Worm (Caenorhabditis elegans) whole organism, L3 larva: ENCODE data around the gene D1054.1.

Source experiments
- ama-1 ChIP-seq: fragments of 150-350 bp; optimal IDR thresholded peaks from 2 replicates; lab custom pipeline; 2018
- ceh-82 ChIP-seq: fragments of 150-350 bp; optimal IDR thresholded peaks from 2 replicates; lab custom pipeline; 2014; ENCODE audit warnings: missing biosample characterization, missing genetic modification characterization
- ceh-9 ChIP-seq: sonication (generic microtip); optimal IDR thresholded peaks from 2 replicates; lab custom pipeline; 2018; ENCODE audit warnings: missing biosample characterization, missing genetic modification characterization
- elt-1 ChIP-seq: fragments of 150-350 bp; optimal IDR thresholded peaks from 2 replicates; lab custom pipeline; 2014; ENCODE audit warnings: missing biosample characterization, missing genetic modification characterization
- elt-2 ChIP-seq: sonication (generic microtip); optimal IDR thresholded peaks from 2 replicates; lab custom pipeline; 2016; ENCODE audit warnings: missing genetic modification reagents, mild to moderate bottlenecking, missing genetic modification characterization, missing compliant biosample characterization
- eor-1 ChIP-seq, 2 experiments: fragments of 150-350 bp; optimal IDR thresholded peaks; 2 replicates each; lab custom pipeline; 2014 to 2018; ENCODE audit warnings: missing biosample characterization in 2 of 2, missing genetic modification characterization in 2 of 2
- fkh-2 ChIP-seq: fragments of 150-350 bp; optimal IDR thresholded peaks from 2 replicates; lab custom pipeline; 2014; ENCODE audit warnings: missing biosample characterization, missing genetic modification reagents, missing genetic modification characterization
- fos-1 ChIP-seq: fragments of 150-350 bp; optimal IDR thresholded peaks from 2 replicates; lab custom pipeline; 2014; ENCODE audit warnings: missing biosample characterization, missing genetic modification characterization
- jun-1 ChIP-seq: fragments of 150-350 bp; optimal IDR thresholded peaks from 2 replicates; lab custom pipeline; 2014; ENCODE audit warnings: missing biosample characterization, missing genetic modification reagents, missing genetic modification characterization
- mml-1 ChIP-seq: fragments of 150-350 bp; sonication (generic microtip); optimal IDR thresholded peaks from 3 replicates; lab custom pipeline; 2014; ENCODE audit warnings: missing biosample characterization, missing genetic modification characterization
- nfya-1 ChIP-seq: sonication (generic microtip); optimal IDR thresholded peaks from 2 replicates; lab custom pipeline; 2017; ENCODE audit warnings: missing genetic modification characterization, mild to moderate bottlenecking, missing compliant biosample characterization, antibody characterized with exemption, moderate library complexity; ENCODE audit not compliant: insufficient read depth
- nhr-11 ChIP-seq: fragments of 150-350 bp; optimal IDR thresholded peaks from 2 replicates; lab custom pipeline; 2014; ENCODE audit warnings: missing biosample characterization, missing genetic modification characterization
- nhr-43 ChIP-seq: sonication (generic microtip); optimal IDR thresholded peaks from 2 replicates; lab custom pipeline; 2016; ENCODE audit warnings: mild to moderate bottlenecking, missing genetic modification characterization, missing compliant biosample characterization; ENCODE audit not compliant: poor library complexity, severe bottlenecking
- nhr-67 ChIP-seq: fragments of 150-350 bp; optimal IDR thresholded peaks from 2 replicates; lab custom pipeline; 2014; ENCODE audit warnings: missing biosample characterization, missing genetic modification characterization
- pha-4 ChIP-seq: fragments of 150-350 bp; optimal IDR thresholded peaks from 2 replicates; lab custom pipeline; 2014; ENCODE audit warnings: missing biosample characterization, missing genetic modification reagents, missing genetic modification characterization
- pqm-1 ChIP-seq: fragments of 150-350 bp; optimal IDR thresholded peaks from 2 replicates; lab custom pipeline; 2017; ENCODE audit warnings: missing biosample characterization, missing genetic modification characterization, inconsistent platforms
- unc-39 ChIP-seq: sonication (generic microtip); optimal IDR thresholded peaks from 4 replicates; lab custom pipeline; 2017; ENCODE audit warnings: missing biosample characterization, missing genetic modification characterization

The D1054.1 gene

ce11 chrV:10719833-10720170 lies 50.2 kb downstream of the D1054.1 start (continued):
- TF ChIP-seq elt-2 (tag; lab: Kevin White, UChicago) (peak; percentile 70), ama-1 (lab: Kevin White, UChicago) (no peak), elt-1 (tag; lab: Kevin White, UChicago) (no peak), mml-1 (tag; lab: Kevin White, UChicago) (peak; percentile 52), pha-4 (tag; lab: Kevin White, UChicago) (peak; percentile 80), fkh-2 (tag; lab: Kevin White, UChicago) (no peak), nhr-43 (tag; lab: Kevin White, UChicago) (peak; percentile 77), fos-1 (tag; lab: Kevin White, UChicago) (no peak), jun-1 (peak; percentile 65), nhr-67 (tag; lab: Kevin White, UChicago) (no peak), eor-1 (tag; optimal IDR thresholded peaks at IDR 0.05; lab: Kevin White, UChicago) (no peak), ceh-9 (tag; lab: Kevin White, UChicago) (no peak), unc-39 (no peak)

- no peak for TF ChIP-seq jun-1
- TF ChIP-seq pqm-1, result peak; percentile 34
- peak; percentile 4 for TF ChIP-seq nfya-1 (tag; lab: Kevin White, UChicago)
- TF ChIP-seq ceh-82 (tag; lab: Kevin White, UChicago), result no peak
- TF ChIP-seq nhr-11, result peak; percentile 62
Measured at ce11 chrV:10719019-10719832, 50.8 kb downstream of the D1054.1 start.
